Fruit fly (Drosophila melanogaster): Measurements from ENCODE around the gene Arv1.

- no peak for TF ChIP-seq EcR (GFP tag; optimal IDR thresholded peaks at IDR 0.05)
- TF ChIP-seq Dll (optimal IDR thresholded peaks at IDR 0.05), result no peak
- TF ChIP-seq pan (optimal IDR thresholded peaks at IDR 0.05), result no peak
- no peak for TF ChIP-seq psq (optimal IDR thresholded peaks at IDR 0.05)
- no peak for TF ChIP-seq CG8478 (optimal IDR thresholded peaks at IDR 0.05)
- no peak for TF ChIP-seq usp (GFP tag; optimal IDR thresholded peaks at IDR 0.05)
These were observed 27.2 kb downstream of the Arv1 start for dm6 chr3L:21501928-21502327.
